Worm (Caenorhabditis elegans): ENCODE results near the gene C32D5.7.

ce11 chrII:6324086-6324485 is 15.8 kb downstream of the C32D5.7 start, which contains the start of gene sma-6:
- TF ChIP-seq pqm-1 (tag; optimal IDR thresholded peaks at IDR 0.05) (no peak), unc-39 (tag; optimal IDR thresholded peaks at IDR 0.05) (no peak), egl-5 (tag; optimal IDR thresholded peaks at IDR 0.05) (no peak), nhr-76 (tag; optimal IDR thresholded peaks at IDR 0.05) (no peak), ama-1 (optimal IDR thresholded peaks at IDR 0.05) (no peak), egl-27 (tag; optimal IDR thresholded peaks at IDR 0.05) (no peak), ZK546.5 (tag; optimal IDR thresholded peaks at IDR 0.05) (no peak), nhr-11 (tag; optimal IDR thresholded peaks at IDR 0.05) (no peak), snpc-4 (tag; optimal IDR thresholded peaks at IDR 0.05) (no peak), nhr-237 (tag; optimal IDR thresholded peaks at IDR 0.05) (no peak), fkh-10 (GFP tag; optimal IDR thresholded peaks at IDR 0.05) (no peak), lin-15B (tag; optimal IDR thresholded peaks at IDR 0.05) (no peak), mml-1 (tag; optimal IDR thresholded peaks at IDR 0.05) (no peak)

All from whole organism, L3 larva.